Worm (Caenorhabditis elegans) whole organism, L2 larva: ENCODE data around the gene arp-1.
A peak's percentile ranks its signal among the peaks of the same experiment; 100 is the strongest.

Experiments
- F13H6.1 ChIP-seq: sonication (generic microtip); optimal IDR thresholded peaks from 2 replicates; lab custom pipeline; 2016; ENCODE audit warnings: missing genetic modification characterization, missing compliant biosample characterization
- R02D3.7 ChIP-seq: fragments of 150-350 bp; optimal IDR thresholded peaks from 2 replicates; lab custom pipeline; 2014; ENCODE audit warnings: missing biosample characterization, missing genetic modification characterization
- Y55F3AM.14 ChIP-seq: fragments of 200-800 bp; sonication (Bioruptor generic); optimal IDR thresholded peaks from 2 replicates; lab custom pipeline; 2018; ENCODE audit warnings: mild to moderate bottlenecking, missing genetic modification characterization, missing compliant biosample characterization
- alr-1 ChIP-seq: fragments of 150-350 bp; optimal IDR thresholded peaks from 2 replicates; lab custom pipeline; 2014; ENCODE audit warnings: missing biosample characterization, missing genetic modification characterization
- ama-1 ChIP-seq: fragments of 150-350 bp; optimal IDR thresholded peaks from 2 replicates; lab custom pipeline; 2018; ENCODE audit warnings: inconsistent platforms
- blmp-1 ChIP-seq: sonication (generic microtip); optimal IDR thresholded peaks from 2 replicates; lab custom pipeline; 2017; ENCODE audit warnings: missing genetic modification characterization, mild to moderate bottlenecking, missing compliant biosample characterization, antibody characterized with exemption, moderate library complexity; ENCODE audit not compliant: insufficient read depth
- ceh-16 ChIP-seq: fragments of 150-350 bp; optimal IDR thresholded peaks from 2 replicates; lab custom pipeline; 2014; ENCODE audit warnings: missing biosample characterization, missing genetic modification characterization
- ceh-82 ChIP-seq: fragments of 150-350 bp; optimal IDR thresholded peaks from 2 replicates; lab custom pipeline; 2014; ENCODE audit warnings: missing biosample characterization, missing genetic modification characterization
- dmd-4 ChIP-seq: sonication (generic microtip); optimal IDR thresholded peaks from 2 replicates; lab custom pipeline; 2017; ENCODE audit warnings: missing biosample characterization, missing genetic modification characterization
- egl-27 ChIP-seq: sonication (generic microtip); optimal IDR thresholded peaks from 3 replicates; lab custom pipeline; 2017; ENCODE audit warnings: missing biosample characterization, missing genetic modification reagents, missing genetic modification characterization
- elt-3 ChIP-seq: sonication (generic microtip); optimal IDR thresholded peaks from 2 replicates; lab custom pipeline; 2017; ENCODE audit warnings: missing biosample characterization, missing genetic modification characterization
- lin-11 ChIP-seq: fragments of 150-350 bp; sonication (generic microtip); optimal IDR thresholded peaks from 2 replicates; lab custom pipeline; 2014; ENCODE audit warnings: missing biosample characterization, missing genetic modification characterization, inconsistent platforms, mixed read lengths
- lin-13 ChIP-seq: fragments of 150-350 bp; optimal IDR thresholded peaks from 2 replicates; lab custom pipeline; 2014; ENCODE audit warnings: missing biosample characterization, missing genetic modification reagents, missing genetic modification characterization
- lin-39 ChIP-seq: fragments of 150-350 bp; optimal IDR thresholded peaks from 2 replicates; lab custom pipeline; 2014; ENCODE audit warnings: missing biosample characterization, missing genetic modification reagents, missing genetic modification characterization
- lsy-2 ChIP-seq, 2 experiments: fragments of 150-350 bp in 1 of 2; sonication (generic microtip) in 1 of 2; optimal IDR thresholded peaks; 2 replicates each; lab custom pipeline; 2014 to 2017; ENCODE audit warnings: missing biosample characterization in 2 of 2, missing genetic modification characterization in 2 of 2
- mab-5 ChIP-seq: fragments of 150-350 bp; optimal IDR thresholded peaks from 2 replicates; lab custom pipeline; 2014; ENCODE audit warnings: missing biosample characterization, missing genetic modification characterization
- mbf-1 ChIP-seq: sonication (generic microtip); optimal IDR thresholded peaks from 2 replicates; lab custom pipeline; 2017; ENCODE audit warnings: missing biosample characterization, missing genetic modification characterization
- mdl-1 ChIP-seq, 2 experiments: fragments of 150-350 bp in 1 of 2; sonication (generic microtip) in 1 of 2; optimal IDR thresholded peaks; 2 replicates each; lab custom pipeline; 2017; ENCODE audit warnings: missing biosample characterization in 2 of 2, missing genetic modification characterization in 2 of 2
- nhr-10 ChIP-seq: sonication (generic microtip); optimal IDR thresholded peaks from 2 replicates; lab custom pipeline; 2017; ENCODE audit warnings: missing biosample characterization, missing genetic modification characterization
- nhr-11 ChIP-seq: fragments of 150-350 bp; optimal IDR thresholded peaks from 2 replicates; lab custom pipeline; 2014; ENCODE audit warnings: missing biosample characterization, missing genetic modification characterization
- nhr-12 ChIP-seq: fragments of 150-350 bp; optimal IDR thresholded peaks from 2 replicates; lab custom pipeline; 2014; ENCODE audit warnings: missing biosample characterization, missing genetic modification characterization
- nhr-129 ChIP-seq: fragments of 150-350 bp; optimal IDR thresholded peaks from 2 replicates; lab custom pipeline; 2014; ENCODE audit warnings: missing biosample characterization, missing genetic modification characterization
- nhr-21 ChIP-seq: fragments of 150-350 bp; optimal IDR thresholded peaks from 2 replicates; lab custom pipeline; 2014; ENCODE audit warnings: missing biosample characterization, missing genetic modification characterization
- nhr-23 ChIP-seq: fragments of 150-350 bp; optimal IDR thresholded peaks from 2 replicates; lab custom pipeline; 2014; ENCODE audit warnings: missing biosample characterization, missing genetic modification reagents, missing genetic modification characterization
- nhr-237 ChIP-seq: fragments of 150-350 bp; optimal IDR thresholded peaks from 2 replicates; lab custom pipeline; 2014; ENCODE audit warnings: missing biosample characterization, missing genetic modification characterization
- nhr-6 ChIP-seq: fragments of 150-350 bp; optimal IDR thresholded peaks from 2 replicates; lab custom pipeline; 2014; ENCODE audit warnings: missing biosample characterization, missing genetic modification characterization
- peb-1 ChIP-seq: fragments of 150-350 bp; optimal IDR thresholded peaks from 2 replicates; lab custom pipeline; 2014; ENCODE audit warnings: missing biosample characterization, missing genetic modification characterization
- sem-4 ChIP-seq: fragments of 150-350 bp; optimal IDR thresholded peaks from 2 replicates; lab custom pipeline; 2014; ENCODE audit warnings: missing biosample characterization, missing genetic modification reagents, missing genetic modification characterization
- sma-3 ChIP-seq: sonication (generic microtip); optimal IDR thresholded peaks from 2 replicates; lab custom pipeline; 2016; ENCODE audit warnings: missing genetic modification reagents, missing genetic modification characterization, missing compliant biosample characterization
- sma-9 ChIP-seq, 2 experiments: fragments of 150-350 bp in 1 of 2; sonication (generic microtip) in 1 of 2; optimal IDR thresholded peaks; 2 replicates each; lab custom pipeline; 2014 to 2016; ENCODE audit warnings: missing genetic modification characterization in 2 of 2, mild to moderate bottlenecking in 1 of 2, missing biosample characterization in 1 of 2, missing compliant biosample characterization in 1 of 2, missing genetic modification reagents in 1 of 2, moderate library complexity in 1 of 2
- snpc-4 ChIP-seq: fragments of 150-350 bp; optimal IDR thresholded peaks from 2 replicates; lab custom pipeline; 2014; ENCODE audit warnings: missing biosample characterization, missing genetic modification characterization
- unc-39 ChIP-seq: fragments of 150-350 bp; optimal IDR thresholded peaks from 2 replicates; lab custom pipeline; 2014; ENCODE audit warnings: missing biosample characterization, missing genetic modification characterization
- unc-55 ChIP-seq: fragments of 150-350 bp; sonication (generic microtip); optimal IDR thresholded peaks from 3 replicates; lab custom pipeline; 2014; ENCODE audit warnings: missing biosample characterization, missing genetic modification reagents, missing genetic modification characterization
- unc-62 ChIP-seq: fragments of 150-350 bp; optimal IDR thresholded peaks from 2 replicates; lab custom pipeline; 2014; ENCODE audit warnings: missing biosample characterization, missing genetic modification reagents, missing genetic modification characterization
- zag-1 ChIP-seq: fragments of 150-350 bp; optimal IDR thresholded peaks from 2 replicates; lab custom pipeline; 2014; ENCODE audit warnings: missing biosample characterization, missing genetic modification characterization
- ztf-1 ChIP-seq: fragments of 200-800 bp; sonication (Bioruptor generic); conservative IDR thresholded peaks from 2 replicates; pipeline ENCODE4 v1.3.6; 2022; ENCODE audit warnings: missing genetic modification characterization, missing compliant biosample characterization
- ztf-11 ChIP-seq: sonication (generic microtip); optimal IDR thresholded peaks from 2 replicates; lab custom pipeline; 2017; ENCODE audit warnings: missing biosample characterization, missing genetic modification characterization
- ztf-4 ChIP-seq: fragments of 150-350 bp; optimal IDR thresholded peaks from 2 replicates; lab custom pipeline; 2014; ENCODE audit warnings: missing biosample characterization, missing genetic modification characterization

arp-1 gene

DNA sequence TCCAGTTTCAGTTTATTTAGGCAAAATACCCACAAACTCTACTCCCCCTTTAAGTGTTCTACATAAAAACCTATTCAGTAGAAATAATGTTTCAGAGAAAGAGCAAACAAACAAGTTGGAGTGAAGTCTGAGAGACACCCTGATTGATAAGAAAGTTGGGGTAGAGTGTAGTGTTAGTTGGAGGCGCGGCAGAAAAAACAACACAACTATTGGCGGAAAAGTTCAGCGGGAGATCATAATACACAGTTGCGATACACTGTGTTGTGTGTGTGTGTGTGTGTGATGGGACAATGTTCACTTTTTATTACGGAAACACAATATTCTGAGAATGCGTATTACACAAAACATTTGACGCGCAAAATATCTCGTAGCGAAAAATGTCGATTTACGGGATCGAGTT lies 45.3 kb upstream of the arp-1 start:
- TF ChIP-seq lin-13 (GFP tag; lab: Kevin White, UChicago), result no peak
- no peak for TF ChIP-seq mbf-1
- TF ChIP-seq sem-4 (tag; lab: Kevin White, UChicago), result no peak
- TF ChIP-seq zag-1, result no peak
- TF ChIP-seq F13H6.1 (tag; lab: Kevin White, UChicago), result peak; percentile 2
- no peak for TF ChIP-seq ztf-1 (GFP tag; lab: Robert Waterston, UW)
- TF ChIP-seq sma-3 (GFP tag; lab: Kevin White, UChicago), result peak; percentile 18
- TF ChIP-seq ceh-82, result no peak
- no peak for TF ChIP-seq elt-3
- no peak for TF ChIP-seq sma-9 (GFP tag; optimal IDR thresholded peaks at IDR 0.05; lab: Kevin White, UChicago)
- no peak for TF ChIP-seq sma-9 (tag; optimal IDR thresholded peaks at IDR 0.05; lab: Kevin White, UChicago)
- TF ChIP-seq nhr-237 (tag; lab: Kevin White, UChicago), result no peak
- TF ChIP-seq alr-1 (tag; lab: Kevin White, UChicago), result no peak
- no peak for TF ChIP-seq peb-1 (tag; lab: Kevin White, UChicago)
- no peak for TF ChIP-seq blmp-1 (tag; lab: Kevin White, UChicago)
- no peak for TF ChIP-seq unc-55 (GFP tag; lab: Kevin White, UChicago)
- TF ChIP-seq ztf-11 (tag; lab: Kevin White, UChicago), result no peak
- TF ChIP-seq ztf-4 (tag; lab: Kevin White, UChicago), result no peak
- peak; percentile 43 for TF ChIP-seq nhr-129 (tag; lab: Kevin White, UChicago)
- TF ChIP-seq unc-62 (GFP tag; lab: Kevin White, UChicago), result no peak
- TF ChIP-seq ceh-16 (tag; lab: Kevin White, UChicago), result no peak

DNA sequence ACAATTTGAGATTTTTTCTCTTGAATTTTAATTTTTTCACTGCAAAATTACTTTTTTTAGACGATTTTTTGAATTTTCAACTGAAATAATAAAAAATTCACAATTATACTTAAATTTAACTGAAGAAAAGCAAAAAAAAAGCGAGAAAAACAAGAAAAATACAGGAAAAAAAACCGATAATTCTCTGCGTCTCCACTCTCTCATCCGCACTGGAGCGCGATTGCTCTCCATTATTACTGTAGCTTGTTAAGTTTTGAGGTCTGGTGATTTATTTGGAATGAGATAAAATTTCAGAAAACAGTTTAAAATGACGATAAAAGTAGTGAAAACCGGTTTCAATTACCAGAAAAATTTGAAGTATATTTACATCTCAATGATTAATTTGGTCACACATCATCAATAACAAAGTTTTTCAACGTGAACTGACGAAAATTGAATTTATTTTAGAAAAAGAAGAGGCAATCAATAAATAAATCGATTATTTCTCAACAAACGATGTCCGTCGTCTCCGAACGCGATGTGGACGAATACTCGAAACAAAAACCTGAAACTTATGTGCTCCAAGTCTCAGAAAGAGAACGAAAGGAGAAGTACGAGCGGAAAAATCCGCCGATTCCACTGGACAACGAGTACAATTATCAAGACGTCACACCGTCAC lies 43.2 kb upstream of the arp-1 start, which contains the start of gene Y53F4B.19:
Gene Y53F4B.19, plus strand, starts transcription at position 157 of the 658 bp plus-strand sequence.
- TF ChIP-seq nhr-10 (tag; lab: Kevin White, UChicago) (no peak), elt-3 (no peak), mab-5 (tag; lab: Kevin White, UChicago) (no peak), egl-27 (no peak), blmp-1 (tag; lab: Kevin White, UChicago) (no peak), dmd-4 (tag; lab: Kevin White, UChicago) (no peak), F13H6.1 (tag; lab: Kevin White, UChicago) (no peak), Y55F3AM.14 (GFP tag; lab: Kevin White, UChicago) (no peak), lin-11 (tag; lab: Kevin White, UChicago) (no peak), unc-39 (tag; lab: Kevin White, UChicago) (no peak), nhr-21 (tag; lab: Kevin White, UChicago) (no peak), R02D3.7 (tag; lab: Kevin White, UChicago) (no peak)

DNA sequence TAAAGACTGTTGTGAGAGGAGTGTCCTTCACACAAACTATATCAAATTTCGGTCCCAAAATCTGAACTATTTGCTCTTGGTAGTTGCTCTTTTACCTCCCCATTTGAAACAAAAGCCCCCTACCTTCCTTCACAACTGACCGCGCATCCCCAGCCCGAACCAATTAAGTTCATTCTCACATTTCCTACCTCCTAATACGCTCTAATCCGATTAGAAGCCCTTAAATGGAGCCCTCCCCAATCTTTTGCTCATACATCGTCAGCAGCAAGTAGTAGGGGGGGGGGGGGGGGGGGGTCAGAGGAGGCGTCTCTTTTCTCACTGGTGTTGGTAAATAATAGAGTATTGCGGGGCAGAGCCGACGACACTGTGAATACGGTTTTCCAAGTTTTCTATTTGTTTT lies 39.6 kb upstream of the arp-1 start:
- TF ChIP-seq R02D3.7 (tag; lab: Kevin White, UChicago) (no peak), nhr-6 (tag; lab: Kevin White, UChicago) (no peak), unc-62 (GFP tag; lab: Kevin White, UChicago) (no peak), ztf-11 (tag; lab: Kevin White, UChicago) (no peak), nhr-23 (no peak), peb-1 (tag; lab: Kevin White, UChicago) (no peak), lin-39 (tag; lab: Kevin White, UChicago) (no peak), nhr-129 (tag; lab: Kevin White, UChicago) (no peak), lin-13 (GFP tag; lab: Kevin White, UChicago) (no peak), ceh-82 (no peak)

DNA sequence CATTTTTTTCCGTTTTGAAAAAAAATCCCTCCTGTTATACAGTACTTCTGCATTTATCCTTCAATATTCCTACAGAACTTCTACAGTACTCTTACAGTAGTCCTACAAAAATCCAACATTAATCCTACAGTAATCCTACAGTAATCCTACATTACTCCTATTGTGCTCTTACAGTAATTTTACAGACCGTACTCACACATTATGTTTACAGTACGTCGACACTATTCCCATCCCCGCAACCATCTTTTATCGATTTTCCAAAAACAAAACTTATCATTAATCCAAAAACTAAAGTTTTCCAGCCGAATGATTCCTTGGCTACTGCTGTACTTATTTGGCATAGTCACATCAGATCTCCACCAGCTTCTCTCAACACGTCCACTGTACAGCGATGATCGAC lies 35.9 kb upstream of the arp-1 start, which contains the start of gene Y53F4B.20:
Gene Y53F4B.20, plus strand, starts transcription at position 301 of the 400 bp plus-strand sequence.
- TF ChIP-seq unc-55 (GFP tag; lab: Kevin White, UChicago) (no peak), nhr-237 (tag; lab: Kevin White, UChicago) (no peak), nhr-11 (tag; lab: Kevin White, UChicago) (no peak), nhr-6 (tag; lab: Kevin White, UChicago) (no peak), nhr-129 (tag; lab: Kevin White, UChicago) (no peak), ama-1 (lab: Kevin White, UChicago) (no peak), lsy-2 (tag; optimal IDR thresholded peaks at IDR 0.05; lab: Kevin White, UChicago) (no peak), mdl-1 (tag; optimal IDR thresholded peaks at IDR 0.05; lab: Kevin White, UChicago) (no peak), snpc-4 (no peak), nhr-12 (tag; lab: Kevin White, UChicago) (no peak)
